Worm (Caenorhabditis elegans): ENCODE results near the gene ptb-1.

DNA sequence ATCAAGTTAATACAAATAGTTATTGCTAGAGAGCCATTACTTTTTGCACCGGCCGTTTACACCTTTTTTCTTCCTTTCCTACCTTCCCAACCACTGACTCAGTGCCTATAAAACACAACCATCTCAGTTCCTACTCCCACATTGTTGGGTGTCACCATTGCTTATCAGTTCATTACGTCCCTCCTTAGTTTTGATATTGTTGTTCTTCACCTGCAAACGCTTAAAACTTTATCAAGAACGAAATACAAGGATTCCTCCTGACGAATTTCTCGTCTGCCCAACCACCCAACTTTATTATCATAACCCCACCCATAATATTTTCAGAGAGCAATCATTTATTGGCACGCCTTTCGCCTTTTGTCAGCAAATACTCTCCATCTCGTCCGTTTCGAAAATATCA lies 48.3 kb upstream of the ptb-1 start:
- TF ChIP-seq ceh-13 (GFP tag; optimal IDR thresholded peaks at IDR 0.05) (no peak), pes-1 (GFP tag; IDR thresholded peaks at IDR 0.05) (no peak), hmg-4 (GFP tag; optimal IDR thresholded peaks at IDR 0.05) (no peak), ama-1 (optimal IDR thresholded peaks at IDR 0.05) (no peak), tbx-37 (GFP tag; conservative IDR thresholded peaks at IDR 0.05) (no peak), hnd-1 (tag; optimal IDR thresholded peaks at IDR 0.05) (no peak), scrt-1 (GFP tag; IDR thresholded peaks at IDR 0.05) (no peak), B0310.2 (tag; optimal IDR thresholded peaks at IDR 0.05) (no peak), aly-1 (tag; optimal IDR thresholded peaks at IDR 0.05) (no peak), tbx-11 (GFP tag; IDR thresholded peaks at IDR 0.05) (no peak), F13C5.2 (tag; optimal IDR thresholded peaks at IDR 0.05) (no peak), tra-4 (tag; optimal IDR thresholded peaks at IDR 0.05) (no peak), ceh-36 (tag; optimal IDR thresholded peaks at IDR 0.05) (no peak)
